Worm (Caenorhabditis elegans) whole organism, mixed stage, embryonic: ENCODE data around the gene wdr-20.

ENCODE experiments used
- M03D4.4 ChIP-seq: sonication (generic microtip); optimal IDR thresholded peaks from 2 replicates; lab custom pipeline; 2017; ENCODE audit warnings: mild to moderate bottlenecking, missing genetic modification characterization, missing compliant biosample characterization
- blmp-1 ChIP-seq: fragments of 150-350 bp; optimal IDR thresholded peaks from 2 replicates; lab custom pipeline; 2014; ENCODE audit warnings: missing biosample characterization, missing genetic modification characterization
- ceh-39 ChIP-seq: fragments of 150-350 bp; optimal IDR thresholded peaks from 2 replicates; lab custom pipeline; 2014; ENCODE audit warnings: missing biosample characterization, missing genetic modification characterization
- ceh-43 ChIP-seq: fragments of 200-800 bp; sonication (Bioruptor generic); optimal IDR thresholded peaks from 2 replicates; lab custom pipeline; 2018; ENCODE audit warnings: mild to moderate bottlenecking, missing genetic modification characterization, moderate library complexity, missing compliant biosample characterization
- ceh-83 ChIP-seq: fragments of 200-800 bp; sonication (Bioruptor generic); optimal IDR thresholded peaks from 2 replicates; lab custom pipeline; 2018; ENCODE audit warnings: mild to moderate bottlenecking, missing genetic modification characterization, missing compliant biosample characterization
- cnd-1 ChIP-seq: fragments of 200-800 bp; sonication (Bioruptor generic); optimal IDR thresholded peaks from 2 replicates; lab custom pipeline; 2018; ENCODE audit warnings: mild to moderate bottlenecking, missing genetic modification characterization, missing compliant biosample characterization
- drap-1 ChIP-seq: fragments of 200-800 bp; sonication (Bioruptor generic); optimal IDR thresholded peaks from 3 replicates; lab custom pipeline; 2018; ENCODE audit warnings: mild to moderate bottlenecking, missing genetic modification characterization, missing compliant biosample characterization
- elt-1 ChIP-seq: sonication (generic microtip); optimal IDR thresholded peaks from 2 replicates; lab custom pipeline; 2017; ENCODE audit warnings: missing genetic modification characterization, mild to moderate bottlenecking, missing compliant biosample characterization, antibody characterized with exemption, moderate library complexity, borderline replicate concordance; ENCODE audit not compliant: insufficient read depth
- elt-3 ChIP-seq: fragments of 150-350 bp; optimal IDR thresholded peaks from 2 replicates; lab custom pipeline; 2014; ENCODE audit warnings: missing biosample characterization, missing genetic modification characterization
- flh-1 ChIP-seq: fragments of 200-800 bp; sonication (Bioruptor generic); optimal IDR thresholded peaks from 2 replicates; lab custom pipeline; 2018; ENCODE audit warnings: mild to moderate bottlenecking, missing genetic modification characterization, moderate library complexity, missing compliant biosample characterization
- hlh-1 ChIP-seq: fragments of 150-350 bp; optimal IDR thresholded peaks from 2 replicates; lab custom pipeline; 2014; ENCODE audit warnings: missing biosample characterization, missing genetic modification reagents, missing genetic modification characterization
- lin-13 ChIP-seq: fragments of 150-350 bp; optimal IDR thresholded peaks from 2 replicates; lab custom pipeline; 2014; ENCODE audit warnings: missing biosample characterization, missing genetic modification characterization
- lin-32 ChIP-seq: fragments of 200-800 bp; sonication (Bioruptor generic); optimal IDR thresholded peaks from 2 replicates; lab custom pipeline; 2018; ENCODE audit warnings: mild to moderate bottlenecking, missing genetic modification characterization, missing compliant biosample characterization
- lsy-2 ChIP-seq: fragments of 150-350 bp; optimal IDR thresholded peaks from 2 replicates; lab custom pipeline; 2014; ENCODE audit warnings: missing biosample characterization, missing genetic modification characterization
- mab-5 ChIP-seq: fragments of 150-350 bp; optimal IDR thresholded peaks from 2 replicates; lab custom pipeline; 2014; ENCODE audit warnings: missing biosample characterization, missing genetic modification characterization
- mls-2 ChIP-seq: sonication (generic microtip); optimal IDR thresholded peaks from 2 replicates; lab custom pipeline; 2016; ENCODE audit warnings: mild to moderate bottlenecking, missing genetic modification characterization, moderate library complexity, missing compliant biosample characterization
- nhr-12 ChIP-seq: fragments of 150-350 bp; optimal IDR thresholded peaks from 2 replicates; lab custom pipeline; 2014; ENCODE audit warnings: missing biosample characterization, missing genetic modification characterization
- nhr-2 ChIP-seq: fragments of 150-350 bp; optimal IDR thresholded peaks from 2 replicates; lab custom pipeline; 2014; ENCODE audit warnings: missing biosample characterization, missing genetic modification characterization
- nhr-237 ChIP-seq: fragments of 150-350 bp; optimal IDR thresholded peaks from 2 replicates; lab custom pipeline; 2014; ENCODE audit warnings: missing biosample characterization, missing genetic modification characterization
- nhr-28 ChIP-seq: fragments of 150-350 bp; optimal IDR thresholded peaks from 2 replicates; lab custom pipeline; 2014; ENCODE audit warnings: missing biosample characterization, missing genetic modification characterization
- nhr-76 ChIP-seq: sonication (generic microtip); optimal IDR thresholded peaks from 2 replicates; lab custom pipeline; 2017; ENCODE audit warnings: missing biosample characterization, missing genetic modification characterization
- pha-4 ChIP-seq: fragments of 150-350 bp; optimal IDR thresholded peaks from 2 replicates; lab custom pipeline; 2018; ENCODE audit warnings: missing biosample characterization, missing genetic modification reagents, missing genetic modification characterization
- sem-2 ChIP-seq: fragments of 200-800 bp; sonication (Bioruptor generic); optimal IDR thresholded peaks from 2 replicates; lab custom pipeline; 2018; ENCODE audit warnings: mild to moderate bottlenecking, missing genetic modification characterization, missing compliant biosample characterization
- snpc-4 ChIP-seq: fragments of 150-350 bp; optimal IDR thresholded peaks from 2 replicates; lab custom pipeline; 2014; ENCODE audit warnings: missing biosample characterization, missing genetic modification characterization
- sptf-1 ChIP-seq: sonication (generic microtip); optimal IDR thresholded peaks from 2 replicates; lab custom pipeline; 2017; ENCODE audit warnings: mild to moderate bottlenecking, missing genetic modification characterization, moderate library complexity, missing compliant biosample characterization
- tbx-8 ChIP-seq: fragments of 200-800 bp; sonication (Bioruptor generic); optimal IDR thresholded peaks from 2 replicates; lab custom pipeline; 2018; ENCODE audit warnings: mild to moderate bottlenecking, missing genetic modification characterization, moderate library complexity, missing compliant biosample characterization
- unc-120 ChIP-seq: sonication (generic microtip); optimal IDR thresholded peaks from 2 replicates; lab custom pipeline; 2017; ENCODE audit warnings: missing genetic modification characterization, missing compliant biosample characterization; ENCODE audit not compliant: poor library complexity, severe bottlenecking
- unc-39 ChIP-seq: fragments of 150-350 bp; optimal IDR thresholded peaks from 2 replicates; lab custom pipeline; 2014; ENCODE audit warnings: missing biosample characterization, missing genetic modification characterization
- unc-62 ChIP-seq: fragments of 150-350 bp; optimal IDR thresholded peaks from 2 replicates; lab custom pipeline; 2014; ENCODE audit warnings: missing biosample characterization, missing genetic modification reagents, missing genetic modification characterization
- zip-8 ChIP-seq: fragments of 150-350 bp; optimal IDR thresholded peaks from 2 replicates; lab custom pipeline; 2014; ENCODE audit warnings: missing biosample characterization, missing genetic modification characterization
- ztf-11 ChIP-seq: fragments of 150-350 bp; optimal IDR thresholded peaks from 2 replicates; lab custom pipeline; 2014; ENCODE audit warnings: missing biosample characterization, missing genetic modification characterization

Gene wdr-20

DNA sequence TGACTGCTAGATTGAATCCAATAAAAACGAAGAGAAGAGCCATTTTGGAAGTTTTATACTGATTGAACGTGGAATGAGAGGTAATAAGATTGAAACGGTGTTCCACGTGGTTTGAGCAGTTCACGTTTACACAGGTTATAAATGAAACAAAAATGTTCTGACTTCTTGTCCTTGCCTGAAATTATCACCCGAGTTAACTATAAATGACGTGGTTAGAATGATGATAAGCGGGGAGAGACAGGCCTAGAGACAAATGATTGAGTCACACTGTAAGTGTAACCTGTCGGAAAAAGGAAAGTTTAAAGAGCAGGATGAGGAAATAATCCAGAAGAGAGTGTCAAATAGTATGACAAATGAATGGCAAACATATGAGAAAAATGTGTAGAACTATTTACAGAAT is 27.0 kb upstream of the wdr-20 start, which contains the start of gene C51E3.10:
TSS of gene C51E3.10 (minus strand) at position 181 of the 400 bp plus-strand sequence.
- TF ChIP-seq pha-4 (tag; lab: Kevin White, UChicago) = no peak
- TF ChIP-seq zip-8 (tag; lab: Kevin White, UChicago) = no peak
- no peak for TF ChIP-seq M03D4.4
- no peak for TF ChIP-seq cnd-1
- TF ChIP-seq lsy-2 = no peak
- TF ChIP-seq mab-5 (tag; lab: Kevin White, UChicago) = no peak
- TF ChIP-seq sem-2 (GFP tag; lab: Kevin White, UChicago) = no peak
- no peak for TF ChIP-seq nhr-76 (tag; lab: Kevin White, UChicago)
- TF ChIP-seq ceh-39 = no peak

ce11 chrV:10159972-10160371 is 26.0 kb upstream of the wdr-20 start:
- TF ChIP-seq drap-1 (no peak), sptf-1 (tag; lab: Kevin White, UChicago) (no peak), ceh-43 (GFP tag; lab: Kevin White, UChicago) (no peak), unc-39 (no peak), ceh-83 (GFP tag; lab: Kevin White, UChicago) (no peak), mls-2 (tag; lab: Kevin White, UChicago) (no peak), nhr-237 (tag; lab: Kevin White, UChicago) (no peak), M03D4.4 (no peak), sem-2 (GFP tag; lab: Kevin White, UChicago) (no peak), mab-5 (tag; lab: Kevin White, UChicago) (no peak), elt-1 (tag; lab: Kevin White, UChicago) (no peak)

- TF ChIP-seq lin-13 (tag; lab: Kevin White, UChicago) (no peak), sem-2 (GFP tag; lab: Kevin White, UChicago) (no peak), flh-1 (GFP tag; lab: Kevin White, UChicago) (no peak), nhr-76 (tag; lab: Kevin White, UChicago) (no peak), ceh-83 (GFP tag; lab: Kevin White, UChicago) (no peak), elt-1 (tag; lab: Kevin White, UChicago) (no peak), unc-62 (GFP tag; lab: Kevin White, UChicago) (no peak), elt-3 (tag; lab: Kevin White, UChicago) (no peak), nhr-12 (tag; lab: Kevin White, UChicago) (no peak), ceh-39 (no peak), sptf-1 (tag; lab: Kevin White, UChicago) (no peak), zip-8 (tag; lab: Kevin White, UChicago) (no peak), ceh-43 (GFP tag; lab: Kevin White, UChicago) (no peak), mab-5 (tag; lab: Kevin White, UChicago) (no peak), mls-2 (tag; lab: Kevin White, UChicago) (no peak), drap-1 (no peak), unc-120 (tag; lab: Kevin White, UChicago) (no peak)
Observed at ce11 chrV:10158528-10158927, 24.6 kb upstream of the wdr-20 start, which contains the start of gene srsx-30. TSS of gene srsx-30 (plus strand) at chrV:10158828.

DNA sequence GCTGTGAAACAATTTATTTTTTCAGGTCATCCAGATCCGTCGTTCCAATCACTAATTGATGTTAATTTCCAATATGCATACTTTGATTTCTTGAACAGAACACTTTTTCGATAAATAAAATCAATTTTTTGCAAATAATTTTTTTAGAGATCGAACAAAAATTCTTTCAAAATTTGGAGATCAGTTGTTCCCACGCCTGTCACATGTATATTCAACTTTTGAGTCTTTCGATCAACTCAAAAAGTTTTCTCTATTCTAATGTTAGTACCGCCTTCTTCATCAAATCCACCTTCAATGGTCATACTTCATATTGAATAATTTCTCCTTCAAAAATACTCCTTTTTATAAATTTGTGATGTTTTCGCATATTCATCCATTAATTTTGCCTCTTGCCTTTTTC is 20.7 kb upstream of the wdr-20 start, which contains the start of gene srsx-29:
TSS of gene srsx-29 (plus strand) at position 301 of the 400 bp plus-strand sequence.
- TF ChIP-seq hlh-1 = no peak
- TF ChIP-seq unc-39 = no peak
- TF ChIP-seq nhr-237 (tag; lab: Kevin White, UChicago) = no peak
- TF ChIP-seq lin-13 (tag; lab: Kevin White, UChicago) = no peak
- no peak for TF ChIP-seq sem-2 (GFP tag; lab: Kevin White, UChicago)
- no peak for TF ChIP-seq M03D4.4
- no peak for TF ChIP-seq snpc-4 (tag; lab: Kevin White, UChicago)
- TF ChIP-seq zip-8 (tag; lab: Kevin White, UChicago) = no peak
- TF ChIP-seq tbx-8 = no peak

DNA sequence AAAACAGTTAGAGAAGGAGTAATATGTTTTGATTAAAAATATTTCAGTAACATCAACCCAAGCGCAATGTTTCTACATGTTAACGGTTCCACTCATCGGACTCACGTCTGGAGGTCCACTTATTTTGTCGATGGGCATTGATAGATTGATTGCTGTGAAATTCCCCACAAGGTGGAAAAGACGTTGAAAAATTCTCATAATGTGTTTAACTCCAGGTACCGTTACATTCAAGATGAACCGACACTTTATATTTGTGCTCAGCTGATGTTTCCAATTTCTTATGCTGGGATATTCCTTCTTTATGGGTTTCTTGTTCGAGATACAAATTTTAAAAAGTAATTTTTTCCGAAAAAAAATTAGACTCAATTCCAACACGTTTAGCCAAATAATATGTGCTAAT is 19.1 kb upstream of the wdr-20 start:
- no peak for TF ChIP-seq elt-1 (tag; lab: Kevin White, UChicago)
- TF ChIP-seq ceh-39 = no peak
- no peak for TF ChIP-seq nhr-12 (tag; lab: Kevin White, UChicago)
- no peak for TF ChIP-seq tbx-8
- no peak for TF ChIP-seq lsy-2
- no peak for TF ChIP-seq nhr-237 (tag; lab: Kevin White, UChicago)
- TF ChIP-seq drap-1 = no peak
- no peak for TF ChIP-seq lin-32 (GFP tag; lab: Kevin White, UChicago)
- no peak for TF ChIP-seq nhr-28 (tag; lab: Kevin White, UChicago)
- no peak for TF ChIP-seq ceh-43 (GFP tag; lab: Kevin White, UChicago)
- TF ChIP-seq blmp-1 (tag; lab: Kevin White, UChicago) = no peak
- TF ChIP-seq nhr-2 (tag; lab: Kevin White, UChicago) = no peak
- no peak for TF ChIP-seq ztf-11
